Fruit fly (Drosophila melanogaster): Measurements from ENCODE around the gene QIL1.

The QIL1 gene

DNA sequence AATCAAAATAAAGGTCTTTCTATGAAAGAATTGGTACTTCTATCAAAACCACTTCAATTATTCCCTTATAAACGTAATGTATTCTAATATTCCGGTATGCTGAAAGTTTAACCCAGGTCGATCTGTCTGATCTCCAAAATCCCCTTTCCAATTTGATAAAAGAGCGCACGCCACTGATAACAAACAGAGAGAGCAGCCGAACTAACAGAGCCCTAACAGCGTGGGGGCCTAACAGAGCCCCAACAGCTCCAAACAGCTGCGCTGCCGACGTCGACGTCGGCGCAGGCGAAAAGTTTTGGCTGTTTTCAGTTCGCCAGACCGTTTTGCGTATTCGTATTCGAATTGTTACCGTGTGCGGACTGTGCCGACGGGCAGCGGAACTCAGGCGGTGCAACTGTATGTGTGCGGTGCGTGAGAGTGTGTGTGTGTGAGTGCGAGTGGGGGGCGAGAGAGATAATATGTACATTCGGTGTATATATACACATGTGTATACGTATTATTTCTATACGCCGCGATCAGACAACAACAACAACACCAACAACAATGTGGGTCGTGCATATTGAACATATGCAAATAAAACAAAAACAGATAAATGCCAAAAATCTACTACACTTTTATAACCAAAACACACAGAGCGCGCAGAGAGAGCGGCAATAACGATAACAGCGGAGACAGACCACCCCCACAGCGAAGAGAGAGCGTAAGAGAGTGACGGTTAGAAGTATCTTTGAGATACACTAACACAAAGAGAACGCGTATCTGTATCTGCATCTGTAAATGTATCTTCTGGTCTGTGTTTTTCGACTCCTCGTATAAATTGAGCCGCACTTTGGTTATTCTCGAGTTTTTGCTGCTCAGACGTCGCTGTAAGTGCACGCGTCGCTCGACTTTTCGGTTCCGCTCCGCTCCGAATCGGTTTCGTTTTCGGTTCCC lies 21.3 kb downstream of the QIL1 start, which contains the start of gene Oatp74D (continued):
- TF ChIP-seq CG16779 (tag; optimal IDR thresholded peaks at IDR 0.05), result peak; percentile 40
- TF ChIP-seq fkh (GFP tag; optimal IDR thresholded peaks at IDR 0.05), result peak; percentile 99
- no peak for TF ChIP-seq CG3032 (tag; optimal IDR thresholded peaks at IDR 0.05)
- peak; percentile 72 for TF ChIP-seq lz (GFP tag; optimal IDR thresholded peaks at IDR 0.05)
- peak; percentile 78 for TF ChIP-seq CG8119 (GFP tag; IDR thresholded peaks at IDR 0.05)
- peak; percentile 60 for TF ChIP-seq vri (GFP tag; optimal IDR thresholded peaks at IDR 0.05)
- TF ChIP-seq topi (GFP tag; optimal IDR thresholded peaks at IDR 0.05), result peak; percentile 78
- peak; percentile 67 for TF ChIP-seq CG15336 (GFP tag; IDR thresholded peaks at IDR 0.05)
- peak; percentile 56 for TF ChIP-seq CG34406 (GFP tag; optimal IDR thresholded peaks at IDR 0.05)
- peak; percentile 39 for TF ChIP-seq CG32006 (GFP tag; optimal IDR thresholded peaks at IDR 0.05)
- TF ChIP-seq svp (GFP tag), result peak; percentile 86
- peak; percentile 56 for TF ChIP-seq cyc (GFP tag; optimal IDR thresholded peaks at IDR 0.05)
- no peak for TF ChIP-seq CG11762 (GFP tag; optimal IDR thresholded peaks at IDR 0.05; ENCODE audit: insufficient read depth)
- TF ChIP-seq dac (GFP tag; optimal IDR thresholded peaks at IDR 0.05), result no peak
- TF ChIP-seq CG10631 (GFP tag; optimal IDR thresholded peaks at IDR 0.05), result peak; percentile 45
- TF ChIP-seq CG8632 (GFP tag; optimal IDR thresholded peaks at IDR 0.05), result peak; percentile 63
- TF ChIP-seq ss (GFP tag; optimal IDR thresholded peaks at IDR 0.05), result peak; percentile 20 to 22
- TF ChIP-seq Eip78C (GFP tag), result peak; percentile 90
- TF ChIP-seq CG7368 (GFP tag; optimal IDR thresholded peaks at IDR 0.05), result peak; percentile 47
- TF ChIP-seq esn (GFP tag; optimal IDR thresholded peaks at IDR 0.05), result peak; percentile 77
- peak; percentile 46 for TF ChIP-seq CG6792 (GFP tag; optimal IDR thresholded peaks at IDR 0.05)
- no peak for TF ChIP-seq spab (GFP tag; optimal IDR thresholded peaks at IDR 0.05)
- peak; percentile 30 for TF ChIP-seq CG10669 (GFP tag; optimal IDR thresholded peaks at IDR 0.05)
- TF ChIP-seq fd85E (GFP tag; optimal IDR thresholded peaks at IDR 0.05), result no peak
- no peak for TF ChIP-seq fd59A (GFP tag; optimal IDR thresholded peaks at IDR 0.05)
- peak; percentile 31 for TF ChIP-seq CG6276 (GFP tag; optimal IDR thresholded peaks at IDR 0.05)
- peak; percentile 17 for TF ChIP-seq CG9139 (GFP tag; optimal IDR thresholded peaks at IDR 0.05)
- TF ChIP-seq Hr38 (GFP tag; optimal IDR thresholded peaks at IDR 0.05), result no peak
- no peak for TF ChIP-seq CG4318 (GFP tag; optimal IDR thresholded peaks at IDR 0.05)
- peak; percentile 65 for TF ChIP-seq pdm3 (GFP tag; optimal IDR thresholded peaks at IDR 0.05)
- TF ChIP-seq CG3919 (GFP tag; optimal IDR thresholded peaks at IDR 0.05), result peak; percentile 74
- 0 out of 2 replicates have a peak, but pooled peaks have one; percentile 26 for TF ChIP-seq CG11294 (GFP tag; IDR thresholded peaks at IDR 0.05)

DNA sequence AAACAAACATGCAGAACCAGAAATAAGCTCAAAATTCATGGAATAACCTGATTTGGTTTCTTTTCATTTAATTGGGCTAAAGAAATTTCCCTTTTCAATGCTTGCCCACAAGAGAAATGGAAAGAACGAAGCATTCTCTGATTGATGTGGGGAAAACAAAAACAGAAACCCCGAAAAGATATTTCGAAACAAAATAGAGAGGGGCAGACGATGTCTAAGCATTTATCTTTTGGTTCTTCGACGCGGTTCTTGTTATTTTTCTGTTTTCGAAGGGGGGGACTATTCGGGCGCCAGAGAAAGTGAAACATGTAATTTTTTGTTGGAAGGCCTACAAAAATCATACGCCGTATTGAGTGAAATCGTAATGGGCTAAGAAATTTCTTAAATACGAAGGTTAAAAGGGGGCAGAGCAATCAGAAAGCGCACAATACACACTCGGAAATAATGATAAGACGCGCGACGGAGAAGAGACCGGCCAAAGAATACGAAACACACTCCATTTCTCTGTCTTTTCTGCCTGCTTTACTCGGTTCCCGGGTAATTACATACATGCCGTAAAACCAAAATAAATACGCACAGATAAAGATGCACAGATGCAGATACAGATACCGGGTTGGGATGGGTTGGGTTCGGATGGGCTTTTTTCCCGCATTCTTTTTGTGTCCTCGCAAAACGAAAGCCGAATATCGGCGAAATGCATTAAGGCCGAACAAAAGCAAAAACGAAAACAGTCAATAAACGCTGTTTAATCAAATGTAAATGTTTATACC lies 23.1 kb downstream of the QIL1 start:
- TF ChIP-seq CG1621 (tag; optimal IDR thresholded peaks at IDR 0.05), result peak; percentile 16
- no peak for TF ChIP-seq Hr38 (GFP tag; optimal IDR thresholded peaks at IDR 0.05)
- TF ChIP-seq Blimp-1 (GFP tag; optimal IDR thresholded peaks at IDR 0.05), result peak; percentile 30
- peak; percentile 62 for TF ChIP-seq Eip78C (GFP tag)
- no peak for TF ChIP-seq fd85E (GFP tag; optimal IDR thresholded peaks at IDR 0.05)
- peak; percentile 5 for TF ChIP-seq Eip75B (GFP tag; optimal IDR thresholded peaks at IDR 0.05)
- no peak for TF ChIP-seq Lpt (GFP tag; optimal IDR thresholded peaks at IDR 0.05)
- TF ChIP-seq ss (GFP tag; optimal IDR thresholded peaks at IDR 0.05), result peak; percentile 2 to 27
- no peak for TF ChIP-seq CG4318 (GFP tag; optimal IDR thresholded peaks at IDR 0.05)
- TF ChIP-seq Ets21C (GFP tag; optimal IDR thresholded peaks at IDR 0.05), result no peak
- no peak for TF ChIP-seq Sox15 (GFP tag; optimal IDR thresholded peaks at IDR 0.05)
- TF ChIP-seq OdsH (GFP tag; optimal IDR thresholded peaks at IDR 0.05), result no peak
- peak; percentile 89 for TF ChIP-seq svp (GFP tag)
- TF ChIP-seq CG7368 (GFP tag; optimal IDR thresholded peaks at IDR 0.05), result no peak
- peak; percentile 12 for TF ChIP-seq fkh (GFP tag; optimal IDR thresholded peaks at IDR 0.05)
- TF ChIP-seq net (GFP tag; optimal IDR thresholded peaks at IDR 0.05), result no peak

Measured in whole organism, prepupa.